Worm (Caenorhabditis elegans) whole organism, L1 larva: ENCODE measurements around the gene F55G7.5.

Source experiments
- aly-2 ChIP-seq: fragments of 150-350 bp; optimal IDR thresholded peaks from 2 replicates; lab custom pipeline; 2014; ENCODE audit warnings: missing biosample characterization, missing genetic modification characterization
- ama-1 ChIP-seq: fragments of 150-350 bp; optimal IDR thresholded peaks from 2 replicates; lab custom pipeline; 2014
- blmp-1 ChIP-seq: fragments of 150-350 bp; optimal IDR thresholded peaks from 2 replicates; lab custom pipeline; 2014; ENCODE audit warnings: missing biosample characterization, missing genetic modification characterization
- fos-1 ChIP-seq: fragments of 150-350 bp; optimal IDR thresholded peaks from 2 replicates; lab custom pipeline; 2014; ENCODE audit warnings: missing biosample characterization, missing genetic modification characterization
- irx-1 ChIP-seq: sonication (generic microtip); optimal IDR thresholded peaks from 2 replicates; lab custom pipeline; 2016; ENCODE audit warnings: missing genetic modification characterization, missing compliant biosample characterization
- lin-13 ChIP-seq: fragments of 150-350 bp; optimal IDR thresholded peaks from 2 replicates; lab custom pipeline; 2014; ENCODE audit warnings: missing biosample characterization, missing genetic modification reagents, missing genetic modification characterization
- lin-35 ChIP-seq, 2 experiments: fragments of 150-350 bp; optimal IDR thresholded peaks; 2 replicates each; lab custom pipeline; 2014; ENCODE audit warnings: missing biosample characterization in 2 of 2, missing genetic modification characterization in 2 of 2, missing genetic modification reagents in 2 of 2
- lir-3 ChIP-seq: sonication (generic microtip); optimal IDR thresholded peaks from 2 replicates; lab custom pipeline; 2016; ENCODE audit warnings: mild to moderate bottlenecking, missing genetic modification characterization, moderate library complexity, missing compliant biosample characterization; ENCODE audit not compliant: poor library complexity
- lsy-2 ChIP-seq, 2 experiments: fragments of 150-350 bp; optimal IDR thresholded peaks; 2 replicates each; lab custom pipeline; 2014; ENCODE audit warnings: missing biosample characterization in 2 of 2, missing genetic modification characterization in 2 of 2
- nhr-28 ChIP-seq: fragments of 150-350 bp; optimal IDR thresholded peaks from 2 replicates; lab custom pipeline; 2014; ENCODE audit warnings: missing biosample characterization, missing genetic modification characterization
- sptf-1 ChIP-seq: fragments of 150-350 bp; optimal IDR thresholded peaks from 2 replicates; lab custom pipeline; 2014; ENCODE audit warnings: missing biosample characterization, missing genetic modification characterization
- sup-37 ChIP-seq: fragments of 200-800 bp; sonication (Bioruptor generic); optimal IDR thresholded peaks from 2 replicates; lab custom pipeline; 2018; ENCODE audit warnings: mild to moderate bottlenecking, missing genetic modification characterization, missing compliant biosample characterization
- unc-130 ChIP-seq: fragments of 150-350 bp; optimal IDR thresholded peaks from 2 replicates; lab custom pipeline; 2017; ENCODE audit warnings: missing biosample characterization, missing genetic modification characterization, inconsistent platforms
- ztf-11 ChIP-seq, 2 experiments: sonication (generic microtip); optimal IDR thresholded peaks; 2 replicates each; lab custom pipeline; 2016 to 2017; ENCODE audit warnings: missing genetic modification characterization in 2 of 2, missing biosample characterization in 1 of 2, missing compliant biosample characterization in 1 of 2

ce11 chrX:11906626-11907025 lies 32.1 kb downstream of the F55G7.5 start:
- no peak for TF ChIP-seq unc-130
- TF ChIP-seq lsy-2 (tag; optimal IDR thresholded peaks at IDR 0.05; lab: Kevin White, UChicago), result no peak
- no peak for TF ChIP-seq blmp-1 (tag; lab: Kevin White, UChicago)
- TF ChIP-seq sup-37 (GFP tag; lab: Kevin White, UChicago), result no peak
- TF ChIP-seq irx-1, result no peak
- TF ChIP-seq aly-2 (tag; lab: Kevin White, UChicago), result no peak
- TF ChIP-seq lin-13 (GFP tag; lab: Kevin White, UChicago), result no peak
- no peak for TF ChIP-seq fos-1 (tag; lab: Kevin White, UChicago)
- no peak for TF ChIP-seq ztf-11 (tag; optimal IDR thresholded peaks at IDR 0.05; lab: Kevin White, UChicago)
- no peak for TF ChIP-seq sptf-1 (tag; lab: Kevin White, UChicago)
- no peak for TF ChIP-seq lir-3 (tag; lab: Kevin White, UChicago)
- TF ChIP-seq lin-35 (GFP tag; optimal IDR thresholded peaks at IDR 0.05; lab: Kevin White, UChicago), result no peak
- TF ChIP-seq ama-1 (lab: Kevin White, UChicago), result no peak
- TF ChIP-seq nhr-28, result no peak
